Fruit fly (Drosophila melanogaster) whole organism, embryonic: ENCODE measurements around the gene Tbc1d22.
A peak's percentile ranks its signal among the peaks of the same experiment; 100 is the strongest.

Source experiments
- Atf3 ChIP-seq: fragments of 200-800 bp; sonication (Bioruptor generic); optimal IDR thresholded peaks from 3 replicates; lab custom pipeline; 2016; ENCODE audit warnings: missing biosample characterization, missing genetic modification characterization
- Awh ChIP-seq: fragments of 200-800 bp; sonication (Bioruptor generic); IDR thresholded peaks from 2 replicates; pipeline ENCODE4, ENCODE4 v1.3.6; 2022; ENCODE audit warnings: missing biosample characterization, missing genetic modification characterization
- Bgb ChIP-seq: fragments of 200-800 bp; sonication (Bioruptor generic); IDR thresholded peaks from 2 replicates; pipeline ENCODE4 v1.3.6; 2022; ENCODE audit warnings: missing biosample characterization, missing genetic modification characterization; ENCODE audit not compliant: partially characterized antibody
- Blimp-1 ChIP-seq: fragments of 200-800 bp; sonication (Bioruptor generic); optimal IDR thresholded peaks from 3 replicates; lab custom pipeline; 2018; ENCODE audit warnings: missing biosample characterization, missing genetic modification characterization, mild to moderate bottlenecking, moderate library complexity, missing genetic modification reagents
- CG11456 ChIP-seq: fragments of 200-800 bp; sonication (Bioruptor generic); IDR thresholded peaks from 3 replicates; pipeline ENCODE4 v1.3.6; 2022; ENCODE audit warnings: missing biosample characterization, missing genetic modification characterization
- CG11560 ChIP-seq: fragments of 200-800 bp; sonication (Bioruptor generic); IDR thresholded peaks from 3 replicates; pipeline ENCODE4 v1.3.6; 2022; ENCODE audit warnings: missing biosample characterization, missing genetic modification characterization
- CG11723 ChIP-seq: fragments of 200-800 bp; sonication (Bioruptor generic); optimal IDR thresholded peaks from 2 replicates; lab custom pipeline; 2017; ENCODE audit warnings: missing biosample characterization, mild to moderate bottlenecking, missing genetic modification characterization
- CG12942 ChIP-seq: fragments of 200-800 bp; sonication (Bioruptor generic); optimal IDR thresholded peaks from 3 replicates; lab custom pipeline; 2016; ENCODE audit warnings: missing biosample characterization, missing genetic modification characterization
- CG14710 ChIP-seq: fragments of 200-800 bp; sonication (Bioruptor generic); optimal IDR thresholded peaks from 3 replicates; lab custom pipeline; 2019; ENCODE audit warnings: missing biosample characterization, mild to moderate bottlenecking, missing genetic modification characterization, moderate library complexity
- CG17328 ChIP-seq: fragments of 200-800 bp; sonication (Bioruptor generic); IDR thresholded peaks from 2 replicates; pipeline ENCODE4 v1.3.6; 2022; ENCODE audit warnings: missing biosample characterization, missing genetic modification characterization
- CG2199 ChIP-seq: fragments of 200-800 bp; sonication (Bioruptor generic); IDR thresholded peaks from 3 replicates; pipeline ENCODE4 v1.3.6; 2022; ENCODE audit warnings: missing biosample characterization, missing genetic modification characterization
- CG2678 ChIP-seq: fragments of 200-800 bp; sonication (Bioruptor generic); optimal IDR thresholded peaks from 3 replicates; lab custom pipeline; 2019; ENCODE audit warnings: missing biosample characterization, mild to moderate bottlenecking, missing genetic modification characterization, moderate library complexity
- CG31224 ChIP-seq: fragments of 200-800 bp; sonication (Bioruptor generic); IDR thresholded peaks from 2 replicates; pipeline ENCODE4 v1.3.6; 2022; ENCODE audit warnings: missing biosample characterization, missing genetic modification characterization
- CG31388 ChIP-seq: fragments of 200-800 bp; sonication (Bioruptor generic); optimal IDR thresholded peaks from 2 replicates; lab custom pipeline; 2016; ENCODE audit warnings: missing biosample characterization, missing genetic modification characterization
- CG43689 ChIP-seq: fragments of 200-800 bp; sonication (Bioruptor generic); IDR thresholded peaks from 2 replicates; pipeline ENCODE4 v1.3.6; 2022; ENCODE audit warnings: missing biosample characterization, missing genetic modification characterization
- CG4404 ChIP-seq: fragments of 200-800 bp; sonication (Bioruptor generic); IDR thresholded peaks from 2 replicates; pipeline ENCODE4 v1.3.6; 2022; ENCODE audit warnings: missing biosample characterization, missing genetic modification characterization
- CG4730 ChIP-seq: fragments of 200-800 bp; sonication (Bioruptor generic); IDR thresholded peaks from 2 replicates; pipeline ENCODE4 v1.3.6; 2022; ENCODE audit warnings: missing biosample characterization, missing genetic modification characterization
- CG4820 ChIP-seq: fragments of 200-800 bp; sonication (Bioruptor generic); optimal IDR thresholded peaks from 3 replicates; lab custom pipeline; 2016; ENCODE audit warnings: missing biosample characterization, missing genetic modification characterization
- CG5245 ChIP-seq: fragments of 200-800 bp; sonication (Bioruptor generic); optimal IDR thresholded peaks from 3 replicates; lab custom pipeline; 2016; ENCODE audit warnings: missing biosample characterization, missing genetic modification characterization
- CG6683 ChIP-seq: fragments of 200-800 bp; sonication (Bioruptor generic); optimal IDR thresholded peaks from 2 replicates; lab custom pipeline; 2017; ENCODE audit warnings: missing biosample characterization, mild to moderate bottlenecking, missing genetic modification characterization, missing genetic modification reagents
- CG9727 ChIP-seq: fragments of 200-800 bp; sonication (Bioruptor generic); optimal IDR thresholded peaks from 3 replicates; lab custom pipeline; 2017; ENCODE audit warnings: missing biosample characterization, mild to moderate bottlenecking, missing genetic modification characterization
- CkIIα-i1 ChIP-seq: fragments of 200-800 bp; sonication (Bioruptor generic); IDR thresholded peaks from 2 replicates; pipeline ENCODE4 v1.3.6; 2022; ENCODE audit warnings: missing biosample characterization, missing genetic modification characterization
- Eip74EF ChIP-seq, 2 experiments: fragments of 200-800 bp in 1 of 2; fragments of >200 bp in 1 of 2; sonication (Bioruptor generic) in 1 of 2; optimal IDR thresholded peaks; 2 replicates each; lab custom pipeline; 2017 to 2019; ENCODE audit warnings: missing biosample characterization in 2 of 2, missing genetic modification characterization in 2 of 2, mild to moderate bottlenecking in 1 of 2, moderate library complexity in 1 of 2
- Elba2 ChIP-seq: fragments of 200-800 bp; sonication (Bioruptor generic); optimal IDR thresholded peaks from 3 replicates; lab custom pipeline; 2016; ENCODE audit warnings: missing biosample characterization, missing genetic modification characterization
- Ets65A ChIP-seq: fragments of 200-800 bp; sonication (Bioruptor generic); peaks from one replicate; lab custom pipeline; 2016; ENCODE audit warnings: missing biosample characterization, missing genetic modification characterization
- Ets97D ChIP-seq: fragments of 200-800 bp; sonication (Bioruptor generic); optimal IDR thresholded peaks from 3 replicates; lab custom pipeline; 2016; ENCODE audit warnings: missing biosample characterization, missing genetic modification characterization
- HHEX ChIP-seq: fragments of 200-800 bp; sonication (Bioruptor generic); optimal IDR thresholded peaks from 3 replicates; lab custom pipeline; 2017; ENCODE audit warnings: missing biosample characterization, mild to moderate bottlenecking, missing genetic modification characterization, missing genetic modification reagents
- Mes4 ChIP-seq: fragments of 200-800 bp; sonication (Bioruptor generic); optimal IDR thresholded peaks from 2 replicates; lab custom pipeline; 2016; ENCODE audit warnings: missing biosample characterization, missing genetic modification characterization
- PHDP ChIP-seq: fragments of 200-800 bp; sonication (Bioruptor generic); optimal IDR thresholded peaks from 3 replicates; lab custom pipeline; 2018; ENCODE audit warnings: missing biosample characterization, mild to moderate bottlenecking, missing genetic modification characterization, moderate library complexity
- al ChIP-seq: fragments of 200-800 bp; sonication (Bioruptor generic); IDR thresholded peaks from 2 replicates; pipeline ENCODE4 v1.3.6; 2022; ENCODE audit warnings: missing biosample characterization, missing genetic modification characterization
- aop ChIP-seq: fragments of 200-800 bp; sonication (Bioruptor generic); IDR thresholded peaks from 2 replicates; pipeline ENCODE4 v1.3.6; 2022; ENCODE audit warnings: missing biosample characterization, missing genetic modification characterization
- ash1 ChIP-seq: fragments of 200-800 bp; sonication (Bioruptor generic); optimal IDR thresholded peaks from 2 replicates; lab custom pipeline; 2018; ENCODE audit warnings: missing biosample characterization, mild to moderate bottlenecking, missing genetic modification characterization
- az2 ChIP-seq: fragments of 200-800 bp; sonication (Bioruptor generic); optimal IDR thresholded peaks from 3 replicates; lab custom pipeline; 2016; ENCODE audit warnings: missing biosample characterization, missing genetic modification characterization
- br ChIP-seq: fragments of >200 bp; optimal IDR thresholded peaks from 2 replicates; lab custom pipeline; 2017
- chif ChIP-seq, 2 experiments: fragments of 200-800 bp; sonication (Bioruptor generic); optimal IDR thresholded peaks; 3 replicates each; lab custom pipeline; 2016; ENCODE audit warnings: missing biosample characterization in 2 of 2, missing genetic modification characterization in 2 of 2
- crc ChIP-seq: fragments of 200-800 bp; sonication (Bioruptor generic); optimal IDR thresholded peaks from 2 replicates; lab custom pipeline; 2016; ENCODE audit warnings: missing biosample characterization, missing genetic modification characterization
- dmrt99B ChIP-seq: fragments of 200-800 bp; sonication (Bioruptor generic); optimal IDR thresholded peaks from 2 replicates; lab custom pipeline; 2018; ENCODE audit warnings: missing biosample characterization, mild to moderate bottlenecking, missing genetic modification characterization, moderate library complexity
- dysf ChIP-seq: fragments of 200-800 bp; sonication (Bioruptor generic); IDR thresholded peaks from 3 replicates; pipeline ENCODE4 v1.3.6; 2022; ENCODE audit warnings: missing biosample characterization, missing genetic modification characterization
- emc ChIP-seq: fragments of 200-800 bp; sonication (Bioruptor generic); optimal IDR thresholded peaks from 2 replicates; lab custom pipeline; 2016; ENCODE audit warnings: missing biosample characterization, missing genetic modification characterization
- esg ChIP-seq: fragments of 200-800 bp; sonication (Bioruptor generic); conservative IDR thresholded peaks from 2 replicates; pipeline ENCODE4 v1.3.6; 2022; ENCODE audit warnings: missing biosample characterization, missing genetic modification characterization
- eve ChIP-seq, 2 experiments: fragments of >200 bp; optimal IDR thresholded peaks; 2 replicates each; lab custom pipeline; 2017; ENCODE audit warnings: missing biosample characterization in 2 of 2, missing genetic modification characterization in 2 of 2
- gce ChIP-seq: fragments of 200-800 bp; sonication (Bioruptor generic); IDR thresholded peaks from 3 replicates; pipeline ENCODE4 v1.3.6; 2022; ENCODE audit warnings: missing biosample characterization, missing genetic modification characterization
- h ChIP-seq: fragments of >200 bp; optimal IDR thresholded peaks from 2 replicates; lab custom pipeline; 2017
- lbe ChIP-seq: fragments of 200-800 bp; sonication (Bioruptor generic); optimal IDR thresholded peaks from 2 replicates; lab custom pipeline; 2016; ENCODE audit warnings: missing biosample characterization, mild to moderate bottlenecking, missing genetic modification characterization
- lmd ChIP-seq: fragments of 200-800 bp; sonication (Bioruptor generic); IDR thresholded peaks from 2 replicates; pipeline ENCODE4 v1.3.6; 2022; ENCODE audit warnings: missing biosample characterization, missing genetic modification characterization
- pb ChIP-seq: fragments of 200-800 bp; sonication (Bioruptor generic); optimal IDR thresholded peaks from 3 replicates; lab custom pipeline; 2016; ENCODE audit warnings: missing biosample characterization, missing genetic modification characterization
- ranshi ChIP-seq: fragments of 200-800 bp; sonication (Bioruptor generic); IDR thresholded peaks from 2 replicates; pipeline ENCODE4 v1.3.6; 2022; ENCODE audit warnings: missing biosample characterization, missing genetic modification characterization
- shn ChIP-seq: fragments of 200-800 bp; sonication (Bioruptor generic); optimal IDR thresholded peaks from 3 replicates; lab custom pipeline; 2016; ENCODE audit warnings: missing biosample characterization, missing genetic modification characterization
- so ChIP-seq: fragments of 200-800 bp; sonication (Bioruptor generic); IDR thresholded peaks from 3 replicates; pipeline ENCODE4 v1.3.6; 2022; ENCODE audit warnings: missing biosample characterization, missing genetic modification characterization
- stc ChIP-seq: fragments of 200-800 bp; sonication (Bioruptor generic); IDR thresholded peaks from 2 replicates; pipeline ENCODE4 v1.3.6; 2022; ENCODE audit warnings: missing biosample characterization, missing genetic modification characterization
- tgo ChIP-seq: fragments of 200-800 bp; sonication (Bioruptor generic); IDR thresholded peaks from 3 replicates; pipeline ENCODE4 v1.3.6; 2022; ENCODE audit warnings: missing biosample characterization, missing genetic modification characterization
- tll ChIP-seq, 2 experiments: fragments of 200-800 bp in 1 of 2; fragments of >200 bp in 1 of 2; sonication (Bioruptor generic) in 1 of 2; optimal IDR thresholded peaks; 2 replicates each; lab custom pipeline; 2017 to 2019; ENCODE audit warnings: missing biosample characterization in 2 of 2, missing genetic modification characterization in 2 of 2, mild to moderate bottlenecking in 1 of 2, moderate library complexity in 1 of 2
- trh ChIP-seq: fragments of 200-800 bp; sonication (Bioruptor generic); optimal IDR thresholded peaks from 2 replicates; lab custom pipeline; 2016; ENCODE audit warnings: missing biosample characterization, missing genetic modification characterization
- wek ChIP-seq: fragments of 200-800 bp; sonication (Bioruptor generic); optimal IDR thresholded peaks from 3 replicates; lab custom pipeline; 2018; ENCODE audit warnings: missing biosample characterization, mild to moderate bottlenecking, missing genetic modification characterization, moderate library complexity

Tbc1d22 gene

dm6 chr3R:21140458-21140857 is 38.5 kb downstream of the Tbc1d22 start, which contains the start of gene SNF4Agamma (continued):
- TF ChIP-seq CG5245 (no peak), Eip74EF (GFP tag; optimal IDR thresholded peaks at IDR 0.05; lab: Kevin White, UChicago) (no peak), eve (GFP tag; optimal IDR thresholded peaks at IDR 0.05; lab: Kevin White, UChicago) (no peak), HHEX (GFP tag; lab: Kevin White, UChicago) (no peak), CG11456 (GFP tag; lab: Robert Waterston, UW) (no peak), CG9727 (GFP tag; lab: Kevin White, UChicago) (no peak), so (GFP tag; lab: Robert Waterston, UW) (no peak), al (GFP tag; lab: Robert Waterston, UW) (no peak), tgo (no peak; the same call in 2 of the 3 replicates), CG4730 (GFP tag; lab: Robert Waterston, UW) (no peak), lbe (GFP tag; lab: Kevin White, UChicago) (no peak), esg (GFP tag; lab: Robert Waterston, UW) (0 out of 2 replicates have a peak, but pooled peaks have one; percentile 16), chif (GFP tag; optimal IDR thresholded peaks at IDR 0.05; lab: Kevin White, UChicago) (no peak), dmrt99B (tag; lab: Kevin White, UChicago) (no peak), az2 (GFP tag; lab: Kevin White, UChicago) (no peak), aop (GFP tag; lab: Robert Waterston, UW) (no peak), ranshi (GFP tag; lab: Robert Waterston, UW) (no peak), Ets97D (peak; percentile 54), wek (GFP tag; lab: Kevin White, UChicago) (no peak), stc (GFP tag; lab: Robert Waterston, UW) (no peak), Ets65A (GFP tag; lab: Kevin White, UChicago) (peak; percentile 91), br (lab: Kevin White, UChicago) (no peak), CG31388 (no peak), ash1 (GFP tag; lab: Kevin White, UChicago) (no peak), CG11723 (GFP tag; lab: Kevin White, UChicago) (no peak), pb (GFP tag; lab: Kevin White, UChicago) (no peak), tll (GFP tag; optimal IDR thresholded peaks at IDR 0.05; lab: Kevin White, UChicago) (no peak), PHDP (tag; lab: Kevin White, UChicago) (no peak), emc (GFP tag; lab: Kevin White, UChicago) (no peak), Bgb (GFP tag; lab: Robert Waterston, UW) (peak; percentile 76), CG2678 (tag; lab: Kevin White, UChicago) (peak; percentile 30), Mes4 (GFP tag; lab: Kevin White, UChicago) (peak; percentile 0), lmd (no peak), gce (GFP tag; lab: Robert Waterston, UW) (no peak), CG4820 (GFP tag; lab: Kevin White, UChicago) (no peak), trh (no peak), CG4404 (GFP tag; lab: Robert Waterston, UW) (no peak), CG14710 (peak; percentile 48), CG6683 (GFP tag; lab: Kevin White, UChicago) (no peak), CG43689 (no peak), shn (GFP tag; lab: Kevin White, UChicago) (no peak), Elba2 (GFP tag; lab: Kevin White, UChicago) (no peak), h (no peak), Atf3 (GFP tag; lab: Kevin White, UChicago) (no peak), crc (GFP tag; lab: Kevin White, UChicago) (no peak), CG12942 (GFP tag; lab: Kevin White, UChicago) (no peak), CG11560 (tag; lab: Robert Waterston, UW) (no peak), CG17328 (no peak), Blimp-1 (GFP tag; lab: Kevin White, UChicago) (peak; percentile 7), CG2199 (GFP tag; lab: Robert Waterston, UW) (no peak), Awh (GFP tag; lab: Robert Waterston, UW) (no peak), CG31224 (GFP tag; lab: Robert Waterston, UW) (0 out of 2 replicates have a peak, but pooled peaks have one; percentile 5), CkIIα-i1 (GFP tag; lab: Robert Waterston, UW) (no peak), dysf (GFP tag; lab: Robert Waterston, UW) (no peak)
